Fruit fly (Drosophila melanogaster): Measurements from ENCODE around the gene Nup37.

Nup37 gene

DNA sequence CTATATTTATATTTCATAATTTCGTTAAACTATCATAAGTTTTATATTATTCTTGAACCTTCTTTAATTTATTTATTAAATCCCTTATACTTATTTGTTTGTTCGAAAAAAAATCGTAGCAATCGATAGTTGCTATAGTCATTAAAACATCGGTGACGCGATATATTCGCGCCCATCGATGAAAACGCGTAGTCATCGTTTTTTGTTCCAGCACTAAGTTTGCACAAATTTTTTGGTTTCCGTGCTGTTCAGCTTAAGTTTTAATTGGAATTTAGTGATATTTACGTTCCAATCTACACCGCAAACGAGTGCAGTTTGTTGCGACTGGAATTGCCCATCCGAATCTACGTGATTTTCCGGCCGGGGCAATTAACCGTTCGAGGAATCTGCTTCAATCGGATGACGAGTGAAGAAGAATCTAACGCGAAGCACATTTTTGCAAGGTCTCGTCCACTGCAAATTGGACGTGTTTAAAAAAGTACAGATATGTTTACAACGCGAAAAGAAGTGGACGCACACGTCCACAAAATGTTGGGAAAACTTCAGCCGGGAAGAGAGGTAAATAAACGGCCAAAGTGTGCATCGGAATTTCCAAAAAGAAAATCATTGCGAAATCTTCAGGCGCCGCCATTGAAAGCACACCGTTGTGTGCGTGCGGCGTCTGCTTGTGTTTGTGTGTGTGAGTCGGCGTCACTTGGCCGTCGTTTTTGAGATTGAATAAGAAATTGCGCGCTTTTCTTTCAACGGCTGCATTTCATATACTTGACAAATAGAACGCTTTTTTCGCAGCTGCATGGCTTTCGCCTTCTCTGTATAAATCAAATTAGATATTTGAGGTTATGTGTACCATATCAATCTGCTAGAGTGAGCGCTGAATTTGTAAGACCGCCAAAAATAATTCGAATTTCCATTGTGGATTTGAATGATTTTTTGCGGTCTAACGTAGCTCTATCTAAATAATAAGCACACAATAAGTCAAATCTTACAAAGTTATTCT, 2.0 kb downstream of the Nup37 start, which contains the start of gene Nup358:
Nup358 (plus strand) TSS at position 204 of the 997 bp plus-strand sequence.
- peak; percentile 4 for TF ChIP-seq CG31627 (GFP tag; optimal IDR thresholded peaks at IDR 0.05)
- peak; percentile 37 for TF ChIP-seq esn (GFP tag; optimal IDR thresholded peaks at IDR 0.05)
- no peak for TF ChIP-seq CG10631 (GFP tag; optimal IDR thresholded peaks at IDR 0.05)

dm6 chr3R:25258628-25259240, 11.3 kb downstream of the Nup37 start, which contains the start of gene CG11857:
Gene CG11857 (plus strand): TSS chr3R:25258898.
- TF ChIP-seq Sox102F (GFP tag; optimal IDR thresholded peaks at IDR 0.05) (no peak), CG8119 (GFP tag; IDR thresholded peaks at IDR 0.05) (peak; percentile 90), CG6163 (GFP tag; IDR thresholded peaks at IDR 0.05) (peak; percentile 98), salr (GFP tag; optimal IDR thresholded peaks at IDR 0.05) (peak in 1 of 2 experiments; percentile 93), Gug (GFP tag; IDR thresholded peaks at IDR 0.05) (peak; percentile 98), dac (GFP tag; optimal IDR thresholded peaks at IDR 0.05) (peak; percentile 94), vri (GFP tag; optimal IDR thresholded peaks at IDR 0.05) (peak; percentile 94), Met (GFP tag; optimal IDR thresholded peaks at IDR 0.05) (peak; percentile 97), Eip93F (GFP tag; optimal IDR thresholded peaks at IDR 0.05) (peak; percentile 89), CG6276 (GFP tag; optimal IDR thresholded peaks at IDR 0.05) (no peak), eg (GFP tag; IDR thresholded peaks at IDR 0.05) (peak; percentile 98), CG11762 (GFP tag; optimal IDR thresholded peaks at IDR 0.05; ENCODE audit: insufficient read depth) (peak; percentile 90), cyc (GFP tag; optimal IDR thresholded peaks at IDR 0.05) (peak; percentile 97), Hr4 (GFP tag; optimal IDR thresholded peaks at IDR 0.05) (peak; percentile 97), CG11294 (GFP tag; IDR thresholded peaks at IDR 0.05) (peak; percentile 97), Sox14 (GFP tag; optimal IDR thresholded peaks at IDR 0.05) (peak; percentile 97), Ets21C (GFP tag; optimal IDR thresholded peaks at IDR 0.05) (peak; percentile 97), fkh (GFP tag; optimal IDR thresholded peaks at IDR 0.05) (peak; percentile 86), esn (GFP tag; optimal IDR thresholded peaks at IDR 0.05) (peak; percentile 98), CG9139 (GFP tag; optimal IDR thresholded peaks at IDR 0.05) (no peak), CG11902 (GFP tag; optimal IDR thresholded peaks at IDR 0.05) (peak; percentile 96), dsx (GFP tag; optimal IDR thresholded peaks at IDR 0.05; ENCODE audit: poor library complexity, severe bottlenecking) (peak; percentile 91), Sox15 (GFP tag; optimal IDR thresholded peaks at IDR 0.05) (peak; percentile 96), Smox (GFP tag; optimal IDR thresholded peaks at IDR 0.05) (peak; percentile 97), CG8319 (GFP tag; optimal IDR thresholded peaks at IDR 0.05) (peak; percentile 93), fd59A (GFP tag; optimal IDR thresholded peaks at IDR 0.05) (peak; percentile 91), CG3919 (GFP tag; optimal IDR thresholded peaks at IDR 0.05) (peak; percentile 96), Hr39 (GFP tag; optimal IDR thresholded peaks at IDR 0.05) (peak; percentile 98), CG15336 (GFP tag; IDR thresholded peaks at IDR 0.05) (peak; percentile 93), svp (GFP tag) (peak; percentile 99), CG7368 (GFP tag; optimal IDR thresholded peaks at IDR 0.05) (peak; percentile 93), CG16779 (tag; optimal IDR thresholded peaks at IDR 0.05) (no peak), Ets96B (tag; optimal IDR thresholded peaks at IDR 0.05) (peak; percentile 94), CG31627 (GFP tag; optimal IDR thresholded peaks at IDR 0.05) (peak; percentile 98), acj6 (GFP tag; optimal IDR thresholded peaks at IDR 0.05) (peak; percentile 97), CG10669 (GFP tag; optimal IDR thresholded peaks at IDR 0.05) (peak; percentile 94), Hr38 (GFP tag; optimal IDR thresholded peaks at IDR 0.05) (peak; percentile 82), CG6808 (GFP tag; optimal IDR thresholded peaks at IDR 0.05) (no peak), Lpt (GFP tag; optimal IDR thresholded peaks at IDR 0.05) (peak; percentile 89), fd85E (GFP tag; optimal IDR thresholded peaks at IDR 0.05) (no peak), Blimp-1 (GFP tag; optimal IDR thresholded peaks at IDR 0.05) (peak; percentile 86), topi (GFP tag; optimal IDR thresholded peaks at IDR 0.05) (peak; percentile 97), Eip78C (GFP tag) (peak; percentile 98), CG6792 (GFP tag; optimal IDR thresholded peaks at IDR 0.05) (peak; percentile 94), CG8632 (GFP tag; optimal IDR thresholded peaks at IDR 0.05) (peak; percentile 92)
